Worm (Caenorhabditis elegans) whole organism, young adult: ENCODE results near the gene Y37E11AL.3.

ENCODE experiments used
- B0261.1 ChIP-seq: sonication (generic microtip); optimal IDR thresholded peaks from 2 replicates; lab custom pipeline; 2016; ENCODE audit warnings: mild to moderate bottlenecking, missing genetic modification characterization, moderate library complexity, missing compliant biosample characterization
- D2030.7 ChIP-seq: fragments of 200-800 bp; sonication (Bioruptor generic); IDR thresholded peaks from 2 replicates; pipeline ENCODE4 v1.3.6; 2022; ENCODE audit warnings: missing genetic modification reagents, missing genetic modification characterization, missing compliant biosample characterization
- F22D6.2 ChIP-seq: sonication (generic microtip); optimal IDR thresholded peaks from 2 replicates; lab custom pipeline; 2016; ENCODE audit warnings: mild to moderate bottlenecking, missing genetic modification characterization, missing compliant biosample characterization
- F37B4.10 ChIP-seq: fragments of 200-800 bp; sonication (Bioruptor generic); IDR thresholded peaks from 2 replicates; pipeline ENCODE4 v1.3.6; 2022; ENCODE audit warnings: missing genetic modification characterization, missing compliant biosample characterization
- F52B5.7 ChIP-seq: sonication (generic microtip); optimal IDR thresholded peaks from 2 replicates; lab custom pipeline; 2016; ENCODE audit warnings: mild to moderate bottlenecking, missing genetic modification characterization, missing compliant biosample characterization
- F55B11.4 ChIP-seq: sonication (generic microtip); optimal IDR thresholded peaks from 2 replicates; lab custom pipeline; 2016; ENCODE audit warnings: missing compliant biosample characterization, missing genetic modification characterization, borderline replicate concordance; ENCODE audit not compliant: insufficient read depth
- K11D2.4 ChIP-seq: fragments of 200-800 bp; sonication (Bioruptor generic); IDR thresholded peaks from 2 replicates; pipeline ENCODE4 v1.3.6; 2022; ENCODE audit warnings: missing genetic modification reagents, missing genetic modification characterization, missing compliant biosample characterization
- K12H6.12 ChIP-seq: fragments of 200-800 bp; sonication (Bioruptor generic); optimal IDR thresholded peaks from 2 replicates; lab custom pipeline; 2018; ENCODE audit warnings: mild to moderate bottlenecking, missing genetic modification characterization, missing compliant biosample characterization
- ZK185.1 ChIP-seq: sonication (generic microtip); optimal IDR thresholded peaks from 2 replicates; lab custom pipeline; 2016; ENCODE audit warnings: mild to moderate bottlenecking, missing genetic modification characterization, missing compliant biosample characterization; ENCODE audit not compliant: poor library complexity, severe bottlenecking
- aptf-2 ChIP-seq: fragments of 200-800 bp; sonication (Bioruptor generic); conservative IDR thresholded peaks from 2 replicates; pipeline ENCODE4 v1.3.6; 2022; ENCODE audit warnings: missing genetic modification reagents, missing genetic modification characterization, missing compliant biosample characterization
- attf-5 ChIP-seq: fragments of 200-800 bp; sonication (Bioruptor generic); optimal IDR thresholded peaks from 2 replicates; lab custom pipeline; 2018; ENCODE audit warnings: mild to moderate bottlenecking, missing genetic modification characterization, missing compliant biosample characterization
- cebp-1 ChIP-seq, 2 experiments: fragments of 200-800 bp in 1 of 2; sonication (Bioruptor generic) in 1 of 2; sonication (generic microtip) in 1 of 2; IDR thresholded peaks in 1 of 2; optimal IDR thresholded peaks in 1 of 2; 2 replicates each; pipeline versions ENCODE4 v1.3.6 to Lab custom; 2017 to 2022; ENCODE audit warnings: missing compliant biosample characterization in 2 of 2, missing genetic modification characterization in 2 of 2, mild to moderate bottlenecking in 1 of 2, missing genetic modification reagents in 1 of 2, moderate library complexity in 1 of 2
- ceh-100 ChIP-seq: fragments of 200-800 bp; sonication (Bioruptor generic); IDR thresholded peaks from 2 replicates; pipeline ENCODE4 v1.3.6; 2022; ENCODE audit warnings: missing genetic modification reagents, missing genetic modification characterization, missing compliant biosample characterization
- ceh-27 ChIP-seq: fragments of 200-800 bp; sonication (Bioruptor generic); optimal IDR thresholded peaks from 2 replicates; lab custom pipeline; 2018; ENCODE audit warnings: mild to moderate bottlenecking, missing genetic modification characterization, moderate library complexity, missing compliant biosample characterization
- chd-7 ChIP-seq: sonication (generic microtip); optimal IDR thresholded peaks from 2 replicates; lab custom pipeline; 2016; ENCODE audit warnings: mild to moderate bottlenecking, missing genetic modification characterization, moderate library complexity, missing compliant biosample characterization
- dox-1 ChIP-seq: fragments of 200-800 bp; sonication (Bioruptor generic); IDR thresholded peaks from 2 replicates; pipeline ENCODE4 v1.3.6; 2022; ENCODE audit warnings: missing genetic modification reagents, missing genetic modification characterization, missing compliant biosample characterization
- efl-1 ChIP-seq: fragments of 150-350 bp; optimal IDR thresholded peaks from 2 replicates; lab custom pipeline; 2014; ENCODE audit warnings: missing biosample characterization, missing genetic modification reagents, missing genetic modification characterization
- fkh-3 ChIP-seq: sonication (generic microtip); optimal IDR thresholded peaks from 2 replicates; lab custom pipeline; 2016; ENCODE audit warnings: mild to moderate bottlenecking, missing genetic modification characterization, missing compliant biosample characterization
- gei-17 ChIP-seq: fragments of 200-800 bp; sonication (Bioruptor generic); optimal IDR thresholded peaks from 2 replicates; lab custom pipeline; 2018; ENCODE audit warnings: mild to moderate bottlenecking, missing genetic modification characterization, missing compliant biosample characterization
- hmg-1.2 ChIP-seq: fragments of 200-800 bp; sonication (Bioruptor generic); IDR thresholded peaks from 2 replicates; pipeline ENCODE4 v1.3.6; 2022; ENCODE audit warnings: missing genetic modification reagents, missing genetic modification characterization, missing compliant biosample characterization
- let-607 ChIP-seq, 2 experiments: fragments of 200-800 bp in 1 of 2; sonication (Bioruptor generic) in 1 of 2; sonication (generic microtip) in 1 of 2; optimal IDR thresholded peaks; 2 replicates each; lab custom pipeline; 2016 to 2018; ENCODE audit warnings: mild to moderate bottlenecking in 2 of 2, missing compliant biosample characterization in 2 of 2, missing genetic modification characterization in 2 of 2, moderate library complexity in 2 of 2, missing genotype in 1 of 2
- lin-26 ChIP-seq: fragments of 200-800 bp; sonication (Bioruptor generic); IDR thresholded peaks from 2 replicates; pipeline ENCODE4 v1.3.6; 2022; ENCODE audit warnings: missing genetic modification reagents, missing genetic modification characterization, missing compliant biosample characterization
- lin-40 ChIP-seq: sonication (generic microtip); optimal IDR thresholded peaks from 2 replicates; lab custom pipeline; 2016; ENCODE audit warnings: missing genetic modification characterization, mild to moderate bottlenecking, missing compliant biosample characterization, missing genotype, missing genetic modification reagents
- lir-1 ChIP-seq: fragments of 200-800 bp; sonication (Bioruptor generic); conservative IDR thresholded peaks from 2 replicates; pipeline ENCODE4 v1.3.6; 2022; ENCODE audit warnings: missing genetic modification reagents, missing genetic modification characterization, missing compliant biosample characterization
- lsl-1 ChIP-seq: fragments of 200-800 bp; sonication (Bioruptor generic); optimal IDR thresholded peaks from 2 replicates; lab custom pipeline; 2018; ENCODE audit warnings: mild to moderate bottlenecking, missing genetic modification characterization, moderate library complexity, missing compliant biosample characterization
- madf-3 ChIP-seq: fragments of 200-800 bp; sonication (Bioruptor generic); IDR thresholded peaks from 2 replicates; pipeline ENCODE4 v1.3.6; 2022; ENCODE audit warnings: missing genetic modification reagents, missing genetic modification characterization, missing compliant biosample characterization
- madf-6 ChIP-seq: fragments of 200-800 bp; sonication (Bioruptor generic); IDR thresholded peaks from 2 replicates; pipeline ENCODE4 v1.3.6; 2022; ENCODE audit warnings: missing genetic modification reagents, missing genetic modification characterization, missing compliant biosample characterization
- mcd-1 ChIP-seq: fragments of 200-800 bp; sonication (Bioruptor generic); IDR thresholded peaks from 2 replicates; pipeline ENCODE4 v1.3.6; 2022; ENCODE audit warnings: missing genetic modification reagents, missing genetic modification characterization, missing compliant biosample characterization
- nhr-120 ChIP-seq: fragments of 200-800 bp; sonication (Bioruptor generic); IDR thresholded peaks from 2 replicates; pipeline ENCODE4 v1.3.6; 2022; ENCODE audit warnings: missing genetic modification characterization, missing compliant biosample characterization
- nhr-179 ChIP-seq: sonication (generic microtip); optimal IDR thresholded peaks from 2 replicates; lab custom pipeline; 2016; ENCODE audit warnings: mild to moderate bottlenecking, missing genetic modification characterization, missing compliant biosample characterization
- nhr-80 ChIP-seq: sonication (generic microtip); optimal IDR thresholded peaks from 2 replicates; lab custom pipeline; 2016; ENCODE audit warnings: missing genetic modification characterization, missing compliant biosample characterization
- pha-4 ChIP-seq: fragments of 150-350 bp; sonication (generic microtip); optimal IDR thresholded peaks from 2 replicates; lab custom pipeline; 2014; ENCODE audit warnings: missing biosample characterization, missing genetic modification reagents, missing genetic modification characterization
- rcor-1 ChIP-seq: fragments of 200-800 bp; sonication (Bioruptor generic); IDR thresholded peaks from 2 replicates; pipeline ENCODE4 v1.3.6; 2022; ENCODE audit warnings: missing genetic modification reagents, missing genetic modification characterization, missing compliant biosample characterization
- rpc-1 ChIP-seq, 2 experiments: fragments of 150-350 bp in 1 of 2; sonication (generic microtip) in 1 of 2; optimal IDR thresholded peaks; 2 replicates each; lab custom pipeline; 2014 to 2018; ENCODE audit warnings: missing biosample characterization in 1 of 2, missing genetic modification characterization in 1 of 2, missing genetic modification reagents in 1 of 2, missing genotype in 1 of 2
- snpc-1.1 ChIP-seq: sonication (generic microtip); optimal IDR thresholded peaks from 2 replicates; lab custom pipeline; 2017; ENCODE audit warnings: missing genetic modification characterization, mild to moderate bottlenecking, missing compliant biosample characterization, antibody characterized with exemption, moderate library complexity, missing genotype, missing genetic modification reagents; ENCODE audit not compliant: insufficient read depth
- snpc-4 ChIP-seq, 5 experiments: fragments of 150-350 bp in 1 of 5; sonication (generic microtip) in 4 of 5; optimal IDR thresholded peaks; 2 replicates each; lab custom pipeline; 2014 to 2018; ENCODE audit warnings: missing genetic modification characterization in 5 of 5, missing biosample characterization in 3 of 5, antibody characterized with exemption in 2 of 5, mild to moderate bottlenecking in 2 of 5, missing compliant biosample characterization in 2 of 5, missing genotype in 2 of 5, moderate library complexity in 2 of 5, missing genetic modification reagents in 1 of 5
- sptf-2 ChIP-seq: fragments of 200-800 bp; sonication (Bioruptor generic); optimal IDR thresholded peaks from 2 replicates; lab custom pipeline; 2018; ENCODE audit warnings: mild to moderate bottlenecking, missing genetic modification characterization, missing compliant biosample characterization
- ztf-6 ChIP-seq: fragments of 200-800 bp; sonication (Bioruptor generic); IDR thresholded peaks from 2 replicates; pipeline ENCODE4 v1.3.6; 2022; ENCODE audit warnings: missing genetic modification reagents, missing genetic modification characterization, missing compliant biosample characterization

The Y37E11AL.3 gene

ce11 chrIV:3738655-3739403, 44.1 kb downstream of the Y37E11AL.3 start, which contains the start of gene nape-2:
TSS of gene nape-2 (minus strand) at chrIV:3738925.
- TF ChIP-seq snpc-4 (GFP tag; optimal IDR thresholded peaks at IDR 0.05; lab: Kevin White, UChicago) (no peak), snpc-4 (tag; optimal IDR thresholded peaks at IDR 0.05; lab: Kevin White, UChicago) (no peak), cebp-1 (GFP tag; IDR thresholded peaks at IDR 0.05; lab: Robert Waterston, UW) (no peak), cebp-1 (tag; optimal IDR thresholded peaks at IDR 0.05; lab: Kevin White, UChicago) (peak; percentile 19), F22D6.2 (tag; lab: Kevin White, UChicago) (no peak), lir-1 (GFP tag; lab: Robert Waterston, UW) (no peak), sptf-2 (GFP tag; lab: Kevin White, UChicago) (no peak), efl-1 (no peak), attf-5 (peak; percentile 51), F52B5.7 (tag; lab: Kevin White, UChicago) (no peak), lsl-1 (GFP tag; lab: Kevin White, UChicago) (no peak), B0261.1 (tag; lab: Kevin White, UChicago) (no peak), hmg-1.2 (GFP tag; lab: Robert Waterston, UW) (peak; percentile 93), rpc-1 (optimal IDR thresholded peaks at IDR 0.05; lab: Kevin White, UChicago) (no peak), rpc-1 (tag; optimal IDR thresholded peaks at IDR 0.05; lab: Kevin White, UChicago) (no peak), D2030.7 (GFP tag; lab: Robert Waterston, UW) (no peak), nhr-80 (peak; percentile 44), ceh-100 (GFP tag; lab: Robert Waterston, UW) (no peak), mcd-1 (GFP tag; lab: Robert Waterston, UW) (peak; percentile 52)
- TF ChIP-seq, all 124 proteins: peak for 5

DNA sequence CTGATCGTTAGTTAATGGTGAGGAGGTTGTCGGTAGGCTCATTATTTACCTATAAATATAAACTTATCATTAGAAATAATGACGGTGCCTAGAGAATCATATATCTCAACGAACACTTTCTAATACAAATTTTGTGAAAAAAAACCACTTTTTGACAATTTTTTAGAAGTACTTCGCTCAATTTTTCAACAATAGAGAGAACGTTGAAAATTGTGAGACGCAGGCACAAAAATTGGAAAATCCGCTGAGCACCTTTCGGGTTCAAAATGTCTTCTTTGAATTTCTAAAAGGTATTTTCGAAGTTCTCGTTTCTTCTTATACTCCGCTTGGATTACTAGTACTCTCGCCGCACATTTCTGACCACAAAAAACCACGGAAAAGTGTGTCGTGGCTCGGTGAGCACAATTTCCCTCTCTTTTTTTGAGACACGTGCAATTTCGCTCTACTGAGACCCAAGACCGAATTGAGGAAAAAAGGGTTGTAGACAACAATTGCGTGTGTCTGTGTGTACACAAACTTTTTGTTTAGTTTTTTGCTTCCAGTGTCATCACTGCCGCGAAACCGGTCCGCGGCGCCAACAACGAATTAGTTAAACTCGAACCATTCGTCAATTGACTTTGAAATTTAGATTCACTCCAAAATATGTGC, 46.2 kb downstream of the Y37E11AL.3 start, which contains the start of gene nape-1:
Gene nape-1 (minus strand): TSS at position 51 of the 648 bp plus-strand sequence.
- TF ChIP-seq madf-3 = no peak
- no peak for TF ChIP-seq aptf-2
- TF ChIP-seq lin-26 (GFP tag; lab: Robert Waterston, UW) = 0 out of 2 replicates have a peak, but pooled peaks have one; percentile 22
- no peak for TF ChIP-seq madf-6 (GFP tag; lab: Robert Waterston, UW)
- no peak for TF ChIP-seq rcor-1
- no peak for TF ChIP-seq F55B11.4
- peak; percentile 6 to 7 for TF ChIP-seq let-607 (tag; optimal IDR thresholded peaks at IDR 0.05; lab: Kevin White, UChicago)
- TF ChIP-seq rpc-1 (optimal IDR thresholded peaks at IDR 0.05; lab: Kevin White, UChicago) = no peak
- no peak for TF ChIP-seq rpc-1 (tag; optimal IDR thresholded peaks at IDR 0.05; lab: Kevin White, UChicago)
- TF ChIP-seq pha-4 (tag; lab: Kevin White, UChicago) = peak; percentile 91
- no peak for TF ChIP-seq fkh-3 (tag; lab: Kevin White, UChicago)
- no peak for TF ChIP-seq ceh-100 (GFP tag; lab: Robert Waterston, UW)
- TF ChIP-seq attf-5 = peak; percentile 65
- no peak for TF ChIP-seq snpc-1.1 (tag; lab: Kevin White, UChicago)
- TF ChIP-seq K11D2.4 (GFP tag; lab: Robert Waterston, UW) = peak; percentile 51; the same call in 1 of the 2 replicates
- peak; percentile 23 for TF ChIP-seq lin-40
- peak; percentile 10 for TF ChIP-seq K12H6.12
- no peak for TF ChIP-seq ztf-6 (GFP tag; lab: Robert Waterston, UW)
- peak; percentile 58 for TF ChIP-seq mcd-1 (GFP tag; lab: Robert Waterston, UW)
- no peak for TF ChIP-seq B0261.1 (tag; lab: Kevin White, UChicago)
- no peak for TF ChIP-seq chd-7
- no peak for TF ChIP-seq nhr-179 (tag; lab: Kevin White, UChicago)
- no peak for TF ChIP-seq nhr-120 (GFP tag; lab: Robert Waterston, UW)
- TF ChIP-seq dox-1 (GFP tag; lab: Robert Waterston, UW) = peak; percentile 32; the same call in 1 of the 2 replicates
- no peak for TF ChIP-seq cebp-1 (GFP tag; IDR thresholded peaks at IDR 0.05; lab: Robert Waterston, UW)
- peak; percentile 25 for TF ChIP-seq cebp-1 (tag; optimal IDR thresholded peaks at IDR 0.05; lab: Kevin White, UChicago)
- no peak for TF ChIP-seq gei-17 (GFP tag; lab: Kevin White, UChicago)
- TF ChIP-seq nhr-80 = peak; percentile 72
- no peak for TF ChIP-seq F37B4.10 (GFP tag; lab: Robert Waterston, UW)
- no peak for TF ChIP-seq ceh-27
- TF ChIP-seq ZK185.1 = no peak
